Fruit fly (Drosophila melanogaster) whole organism, embryonic: ENCODE results near the gene CG14153.
A peak's percentile ranks its signal among the peaks of the same experiment; 100 is the strongest.

Source experiments
- Adf1 ChIP-seq: fragments of 200-800 bp; sonication (Bioruptor generic); IDR thresholded peaks from 2 replicates; pipeline ENCODE4 v1.3.6; 2022; ENCODE audit warnings: missing biosample characterization, missing genetic modification characterization
- CG1024 ChIP-seq: fragments of 200-800 bp; sonication (Bioruptor generic); IDR thresholded peaks from 2 replicates; pipeline ENCODE4 v1.3.6; 2022; ENCODE audit warnings: missing biosample characterization, missing genetic modification characterization
- CG10366 ChIP-seq: fragments of 200-800 bp; sonication (Bioruptor generic); IDR thresholded peaks from 2 replicates; pipeline ENCODE4 v1.3.6; 2022; ENCODE audit warnings: missing biosample characterization, missing genetic modification characterization
- CG10543 ChIP-seq: fragments of 200-800 bp; sonication (Bioruptor generic); optimal IDR thresholded peaks from 3 replicates; lab custom pipeline; 2017; ENCODE audit warnings: missing biosample characterization, mild to moderate bottlenecking, missing genetic modification characterization, moderate library complexity
- CG13123 ChIP-seq: fragments of 200-800 bp; sonication (Bioruptor generic); optimal IDR thresholded peaks from 2 replicates; lab custom pipeline; 2016; ENCODE audit warnings: missing biosample characterization, missing genetic modification characterization
- CG13624 ChIP-seq: fragments of 200-800 bp; sonication (Bioruptor generic); optimal IDR thresholded peaks from 2 replicates; lab custom pipeline; 2016; ENCODE audit warnings: missing biosample characterization, missing genetic modification characterization
- CG13775 ChIP-seq: fragments of 200-800 bp; sonication (Bioruptor generic); optimal IDR thresholded peaks from 3 replicates; lab custom pipeline; 2017; ENCODE audit warnings: missing biosample characterization, mild to moderate bottlenecking, missing genetic modification characterization
- CG14667 ChIP-seq: fragments of 200-800 bp; sonication (Bioruptor generic); IDR thresholded peaks from 2 replicates; pipeline ENCODE4 v1.3.6; 2022; ENCODE audit warnings: missing biosample characterization, missing genetic modification characterization
- CG15011 ChIP-seq: fragments of 200-800 bp; sonication (Bioruptor generic); optimal IDR thresholded peaks from 3 replicates; lab custom pipeline; 2018; ENCODE audit warnings: missing biosample characterization, mild to moderate bottlenecking, missing genetic modification characterization
- CG15514 ChIP-seq: fragments of 200-800 bp; sonication (Bioruptor generic); optimal IDR thresholded peaks from 3 replicates; lab custom pipeline; 2017; ENCODE audit warnings: missing biosample characterization, missing genetic modification characterization, mild to moderate bottlenecking, moderate library complexity, missing genetic modification reagents
- CG17612 ChIP-seq: fragments of 200-800 bp; sonication (Bioruptor generic); IDR thresholded peaks from 2 replicates; pipeline ENCODE4 v1.3.6; 2022; ENCODE audit warnings: missing biosample characterization, missing genetic modification characterization
- CG17829 ChIP-seq: fragments of 200-800 bp; optimal IDR thresholded peaks from 2 replicates; lab custom pipeline; 2019; ENCODE audit warnings: missing biosample characterization, mild to moderate bottlenecking, missing genetic modification characterization, moderate library complexity
- CG18599 ChIP-seq: fragments of 200-800 bp; sonication (Bioruptor generic); optimal IDR thresholded peaks from 3 replicates; lab custom pipeline; 2017; ENCODE audit warnings: missing biosample characterization, missing genetic modification characterization, mild to moderate bottlenecking, moderate library complexity, missing genetic modification reagents
- CG3065 ChIP-seq: fragments of 200-800 bp; sonication (Bioruptor generic); optimal IDR thresholded peaks from 2 replicates; lab custom pipeline; 2016; ENCODE audit warnings: missing biosample characterization, missing genetic modification characterization
- CG31388 ChIP-seq: fragments of 200-800 bp; sonication (Bioruptor generic); optimal IDR thresholded peaks from 2 replicates; lab custom pipeline; 2016; ENCODE audit warnings: missing biosample characterization, missing genetic modification characterization
- CG3995 ChIP-seq: fragments of 200-800 bp; sonication (Bioruptor generic); optimal IDR thresholded peaks from 3 replicates; lab custom pipeline; 2016; ENCODE audit warnings: missing biosample characterization, missing genetic modification characterization
- CG4424 ChIP-seq: fragments of 200-800 bp; sonication (Bioruptor generic); optimal IDR thresholded peaks from 3 replicates; lab custom pipeline; 2016; ENCODE audit warnings: missing biosample characterization, missing genetic modification characterization
- CG6254 ChIP-seq: fragments of 200-800 bp; sonication (Bioruptor generic); optimal IDR thresholded peaks from 3 replicates; lab custom pipeline; 2017; ENCODE audit warnings: mild to moderate bottlenecking, missing biosample characterization, missing genetic modification reagents, missing genetic modification characterization
- CG6813 ChIP-seq: fragments of 200-800 bp; sonication (Bioruptor generic); optimal IDR thresholded peaks from 2 replicates; lab custom pipeline; 2017; ENCODE audit warnings: missing biosample characterization, missing genetic modification characterization, mild to moderate bottlenecking, moderate library complexity, missing genetic modification reagents
- CG6854 ChIP-seq: fragments of 200-800 bp; sonication (Bioruptor generic); optimal IDR thresholded peaks from 3 replicates; lab custom pipeline; 2017; ENCODE audit warnings: missing biosample characterization, mild to moderate bottlenecking, missing genetic modification characterization
- CG9727 ChIP-seq: fragments of 200-800 bp; sonication (Bioruptor generic); optimal IDR thresholded peaks from 3 replicates; lab custom pipeline; 2017; ENCODE audit warnings: missing biosample characterization, mild to moderate bottlenecking, missing genetic modification characterization
- D ChIP-seq, 2 experiments: fragments of 200-800 bp in 1 of 2; fragments of >200 bp in 1 of 2; sonication (Bioruptor generic) in 1 of 2; optimal IDR thresholded peaks; 2 replicates in 1 of 2; 3 replicates in 1 of 2; lab custom pipeline; 2017; ENCODE audit warnings: mild to moderate bottlenecking in 1 of 2, missing biosample characterization in 1 of 2, missing genetic modification characterization in 1 of 2, missing genetic modification reagents in 1 of 2
- Dp ChIP-seq: fragments of 200-800 bp; sonication (Bioruptor generic); optimal IDR thresholded peaks from 2 replicates; lab custom pipeline; 2018; ENCODE audit warnings: missing biosample characterization, mild to moderate bottlenecking, missing genetic modification characterization, moderate library complexity
- Rfx ChIP-seq: fragments of 200-800 bp; sonication (Bioruptor generic); IDR thresholded peaks from 2 replicates; pipeline ENCODE4 v1.3.6; 2022; ENCODE audit warnings: missing biosample characterization, missing genetic modification characterization
- Rx ChIP-seq: fragments of 200-800 bp; sonication (Bioruptor generic); IDR thresholded peaks from 2 replicates; pipeline ENCODE4 v1.3.6; 2022; ENCODE audit warnings: missing biosample characterization, missing genetic modification characterization
- Sox100B ChIP-seq: fragments of 200-800 bp; sonication (Bioruptor generic); optimal IDR thresholded peaks from 3 replicates; lab custom pipeline; 2018; ENCODE audit warnings: missing biosample characterization, mild to moderate bottlenecking, missing genetic modification characterization
- TFAM ChIP-seq: fragments of 200-800 bp; sonication (Bioruptor generic); optimal IDR thresholded peaks from 2 replicates; lab custom pipeline; 2017; ENCODE audit warnings: missing biosample characterization, missing genetic modification characterization, inconsistent platforms
- abd-A ChIP-seq: fragments of 200-800 bp; sonication (Bioruptor generic); optimal IDR thresholded peaks from 3 replicates; lab custom pipeline; 2019; ENCODE audit warnings: missing biosample characterization, mild to moderate bottlenecking, missing genetic modification characterization, moderate library complexity
- ac ChIP-seq: fragments of 200-800 bp; sonication (Bioruptor generic); optimal IDR thresholded peaks from 3 replicates; lab custom pipeline; 2017; ENCODE audit warnings: missing biosample characterization, mild to moderate bottlenecking, missing genetic modification characterization
- az2 ChIP-seq: fragments of 200-800 bp; sonication (Bioruptor generic); optimal IDR thresholded peaks from 3 replicates; lab custom pipeline; 2016; ENCODE audit warnings: missing biosample characterization, missing genetic modification characterization
- cg ChIP-seq: fragments of 200-800 bp; sonication (Bioruptor generic); optimal IDR thresholded peaks from 3 replicates; lab custom pipeline; 2019; ENCODE audit warnings: missing biosample characterization, mild to moderate bottlenecking, missing genetic modification characterization, moderate library complexity
- corto ChIP-seq: fragments of 200-800 bp; sonication (Bioruptor generic); optimal IDR thresholded peaks from 2 replicates; lab custom pipeline; 2016; ENCODE audit warnings: missing biosample characterization, mild to moderate bottlenecking, missing genetic modification characterization, moderate library complexity
- dati ChIP-seq: fragments of 200-800 bp; sonication (Bioruptor generic); IDR thresholded peaks from 2 replicates; pipeline ENCODE4 v1.3.6; 2022; ENCODE audit warnings: missing biosample characterization, missing genetic modification characterization
- dimm ChIP-seq: fragments of 200-800 bp; sonication (Bioruptor generic); IDR thresholded peaks from 2 replicates; pipeline ENCODE4 v1.3.6; 2022; ENCODE audit warnings: missing biosample characterization, missing genetic modification characterization
- dysf ChIP-seq: fragments of 200-800 bp; sonication (Bioruptor generic); IDR thresholded peaks from 3 replicates; pipeline ENCODE4 v1.3.6; 2022; ENCODE audit warnings: missing biosample characterization, missing genetic modification characterization
- eve ChIP-seq, 2 experiments: fragments of >200 bp; optimal IDR thresholded peaks; 2 replicates each; lab custom pipeline; 2017; ENCODE audit warnings: missing biosample characterization in 2 of 2, missing genetic modification characterization in 2 of 2
- fd64A ChIP-seq: fragments of 200-800 bp; sonication (Bioruptor generic); optimal IDR thresholded peaks from 3 replicates; lab custom pipeline; 2018; ENCODE audit warnings: missing biosample characterization, mild to moderate bottlenecking, missing genetic modification characterization
- fd96Cb ChIP-seq: fragments of 200-800 bp; sonication (Bioruptor generic); optimal IDR thresholded peaks from 2 replicates; lab custom pipeline; 2018; ENCODE audit warnings: missing biosample characterization, mild to moderate bottlenecking, missing genetic modification characterization, moderate library complexity
- gcm2 ChIP-seq: fragments of 200-800 bp; sonication (Bioruptor generic); optimal IDR thresholded peaks from 2 replicates; lab custom pipeline; 2016; ENCODE audit warnings: missing biosample characterization, missing genetic modification characterization
- hkb ChIP-seq, 2 experiments: fragments of 200-800 bp in 1 of 2; fragments of >200 bp in 1 of 2; sonication (Bioruptor generic) in 1 of 2; IDR thresholded peaks in 1 of 2; optimal IDR thresholded peaks in 1 of 2; 2 replicates each; pipeline versions ENCODE4 v1.3.6 to Lab custom; 2017 to 2022; ENCODE audit warnings: missing biosample characterization in 1 of 2, missing genetic modification characterization in 1 of 2
- nau ChIP-seq: fragments of 200-800 bp; sonication (Bioruptor generic); optimal IDR thresholded peaks from 3 replicates; lab custom pipeline; 2017; ENCODE audit warnings: missing biosample characterization, mild to moderate bottlenecking, missing genetic modification characterization, missing genetic modification reagents
- nerfin-2 ChIP-seq: fragments of 200-800 bp; sonication (Bioruptor generic); IDR thresholded peaks from 2 replicates; pipeline ENCODE4 v1.3.6; 2022; ENCODE audit warnings: missing biosample characterization, missing genetic modification characterization; ENCODE audit not compliant: partially characterized antibody
- nmo ChIP-seq: fragments of 200-800 bp; sonication (Bioruptor generic); optimal IDR thresholded peaks from 2 replicates; lab custom pipeline; 2018; ENCODE audit warnings: missing biosample characterization, mild to moderate bottlenecking, missing genetic modification characterization, moderate library complexity
- pfk ChIP-seq: fragments of 200-800 bp; sonication (Bioruptor generic); optimal IDR thresholded peaks from 2 replicates; lab custom pipeline; 2018; ENCODE audit warnings: missing biosample characterization, mild to moderate bottlenecking, missing genetic modification characterization, moderate library complexity
- phol ChIP-seq: fragments of 200-800 bp; sonication (Bioruptor generic); optimal IDR thresholded peaks from 3 replicates; lab custom pipeline; 2018; ENCODE audit warnings: missing biosample characterization, mild to moderate bottlenecking, missing genetic modification characterization, moderate library complexity
- pnt ChIP-seq: fragments of 200-800 bp; sonication (Bioruptor generic); optimal IDR thresholded peaks from 3 replicates; lab custom pipeline; 2016; ENCODE audit warnings: missing biosample characterization, missing genetic modification characterization
- tll ChIP-seq, 2 experiments: fragments of 200-800 bp in 1 of 2; fragments of >200 bp in 1 of 2; sonication (Bioruptor generic) in 1 of 2; optimal IDR thresholded peaks; 2 replicates each; lab custom pipeline; 2017 to 2019; ENCODE audit warnings: missing biosample characterization in 2 of 2, missing genetic modification characterization in 2 of 2, mild to moderate bottlenecking in 1 of 2, moderate library complexity in 1 of 2

Gene CG14153

DNA sequence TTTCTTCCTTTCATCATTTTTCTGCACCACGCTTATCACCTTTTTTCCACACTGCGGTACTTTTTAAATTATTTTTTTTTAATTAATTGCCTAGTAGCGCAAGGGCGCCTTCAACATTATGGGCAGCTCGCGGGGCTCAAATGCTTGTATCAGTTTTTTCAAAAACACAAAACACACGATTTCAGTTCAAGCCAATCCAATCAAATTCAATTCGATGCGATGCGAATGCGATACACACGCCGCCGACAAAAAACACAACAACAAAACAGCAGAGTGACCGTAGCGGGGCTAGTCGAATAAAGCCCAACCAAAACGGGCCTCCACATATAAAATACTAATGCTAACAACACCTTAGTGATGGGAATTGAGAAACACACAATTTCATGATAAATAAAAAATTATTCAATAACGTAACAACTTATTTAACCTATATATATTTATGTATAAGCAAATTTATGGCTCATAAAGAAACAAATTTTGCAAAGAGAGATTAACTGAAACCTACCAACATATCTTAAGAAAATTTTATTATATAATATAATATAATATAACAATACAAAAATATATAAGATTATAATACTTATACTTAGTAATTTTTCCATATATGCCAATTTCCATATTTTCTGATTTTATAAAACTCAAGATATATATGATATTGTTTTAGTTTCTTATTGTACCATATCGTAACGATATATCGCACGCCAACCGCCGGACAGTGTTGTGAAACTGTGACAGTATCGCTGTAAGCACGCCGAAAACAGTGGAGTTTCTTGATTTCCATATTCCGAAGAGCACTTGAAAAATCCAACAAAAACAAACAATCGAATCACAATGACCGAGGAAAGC lies 17.6 kb downstream of the CG14153 start, which contains the start of the genes CG32066 and CG8003 (continued):
- TF ChIP-seq CG6854 (peak; percentile 36), CG6254 (GFP tag; lab: Kevin White, UChicago) (no peak), corto (no peak), TFAM (GFP tag; lab: Kevin White, UChicago) (no peak), CG13624 (GFP tag; lab: Kevin White, UChicago) (no peak), pfk (GFP tag; lab: Kevin White, UChicago) (no peak), hkb (optimal IDR thresholded peaks at IDR 0.05; lab: Kevin White, UChicago) (no peak), hkb (GFP tag; IDR thresholded peaks at IDR 0.05; lab: Robert Waterston, UW) (0 out of 2 replicates have a peak, but pooled peaks have one; percentile 35), Rx (GFP tag; lab: Robert Waterston, UW) (no peak), phol (tag; lab: Kevin White, UChicago) (peak; percentile 25), pnt (GFP tag; lab: Kevin White, UChicago) (no peak), CG6813 (GFP tag; lab: Kevin White, UChicago) (peak; percentile 9), CG13123 (no peak), CG3995 (GFP tag; lab: Kevin White, UChicago) (no peak), CG10543 (GFP tag; lab: Kevin White, UChicago) (peak; percentile 64), nerfin-2 (GFP tag; lab: Robert Waterston, UW) (peak; percentile 90), az2 (GFP tag; lab: Kevin White, UChicago) (no peak), Rfx (peak; percentile 55), CG13775 (GFP tag; lab: Kevin White, UChicago) (peak; percentile 55), cg (GFP tag; lab: Kevin White, UChicago) (peak; percentile 34), nmo (GFP tag; lab: Kevin White, UChicago) (peak; percentile 9), CG31388 (GFP tag; lab: Kevin White, UChicago) (no peak), fd64A (no peak), ac (GFP tag; lab: Kevin White, UChicago) (peak; percentile 17), CG15514 (GFP tag; lab: Kevin White, UChicago) (peak; percentile 57), fd96Cb (tag; lab: Kevin White, UChicago) (no peak), CG1024 (GFP tag; lab: Robert Waterston, UW) (no peak; the same call in 1 of the 2 replicates), dimm (GFP tag; lab: Robert Waterston, UW) (0 out of 2 replicates have a peak, but pooled peaks have one; percentile 10), gcm2 (GFP tag; lab: Kevin White, UChicago) (no peak), Adf1 (GFP tag; lab: Robert Waterston, UW) (no peak), tll (GFP tag; optimal IDR thresholded peaks at IDR 0.05; lab: Kevin White, UChicago) (no peak), Sox100B (no peak), CG17612 (GFP tag; lab: Robert Waterston, UW) (no peak), D (optimal IDR thresholded peaks at IDR 0.05; lab: Kevin White, UChicago) (no peak), D (GFP tag; optimal IDR thresholded peaks at IDR 0.05; lab: Kevin White, UChicago) (no peak), dati (GFP tag; lab: Robert Waterston, UW) (no peak), Dp (GFP tag; lab: Kevin White, UChicago) (peak; percentile 6), CG17829 (tag; lab: Kevin White, UChicago) (peak; percentile 64), CG15011 (no peak), dysf (GFP tag; lab: Robert Waterston, UW) (no peak), CG14667 (GFP tag; lab: Robert Waterston, UW) (no peak), abd-A (tag; lab: Kevin White, UChicago) (peak; percentile 24), CG18599 (GFP tag; lab: Kevin White, UChicago) (peak; percentile 30), nau (peak; percentile 27), eve (GFP tag; optimal IDR thresholded peaks at IDR 0.05; lab: Kevin White, UChicago) (peak in 1 of 2 experiments; percentile 70), CG9727 (peak; percentile 40), CG3065 (GFP tag; lab: Kevin White, UChicago) (no peak), CG4424 (GFP tag; lab: Kevin White, UChicago) (no peak), CG10366 (GFP tag; lab: Robert Waterston, UW) (no peak; the same call in 1 of the 2 replicates)
